Worm (Caenorhabditis elegans): Measurements from ENCODE around the gene ufd-3.

- TF ChIP-seq unc-62 (GFP tag; optimal IDR thresholded peaks at IDR 0.05) (no peak), ztf-11 (tag; optimal IDR thresholded peaks at IDR 0.05) (no peak), sptf-1 (tag; optimal IDR thresholded peaks at IDR 0.05) (no peak), lin-13 (tag; optimal IDR thresholded peaks at IDR 0.05) (no peak), snpc-4 (tag; optimal IDR thresholded peaks at IDR 0.05) (no peak)
Measured at ce11 chrII:9900276-9900675, 40.3 kb upstream of the ufd-3 start, which contains the start of gene unc-4.

All from whole organism, mixed stage, embryonic.